Worm (Caenorhabditis elegans) whole organism, early embryonic: ENCODE measurements around the gene syx-4.

Source experiments
- B0310.2 ChIP-seq: sonication (generic microtip); optimal IDR thresholded peaks from 2 replicates; lab custom pipeline; 2016; ENCODE audit warnings: mild to moderate bottlenecking, missing genetic modification characterization, missing compliant biosample characterization
- F13C5.2 ChIP-seq: sonication (generic microtip); optimal IDR thresholded peaks from 2 replicates; lab custom pipeline; 2017; ENCODE audit warnings: mild to moderate bottlenecking, missing genetic modification characterization, inconsistent platforms, missing compliant biosample characterization
- aly-1 ChIP-seq: sonication (generic microtip); optimal IDR thresholded peaks from 2 replicates; lab custom pipeline; 2016; ENCODE audit warnings: missing genetic modification characterization, missing compliant biosample characterization
- ama-1 ChIP-seq: fragments of 150-350 bp; optimal IDR thresholded peaks from 2 replicates; lab custom pipeline; 2014
- ceh-36 ChIP-seq: sonication (generic microtip); optimal IDR thresholded peaks from 2 replicates; lab custom pipeline; 2016; ENCODE audit warnings: missing genetic modification characterization, inconsistent platforms, missing compliant biosample characterization
- ets-7 ChIP-seq: sonication (generic microtip); optimal IDR thresholded peaks from 2 replicates; lab custom pipeline; 2016; ENCODE audit warnings: missing genotype, missing genetic modification characterization, missing compliant biosample characterization
- flt-1 ChIP-seq: fragments of 200-800 bp; sonication (Bioruptor generic); IDR thresholded peaks from 2 replicates; pipeline ENCODE4 v1.3.6; 2022; ENCODE audit warnings: missing genetic modification characterization, missing compliant biosample characterization
- hmbx-1 ChIP-seq: sonication (generic microtip); optimal IDR thresholded peaks from 2 replicates; lab custom pipeline; 2016; ENCODE audit warnings: mild to moderate bottlenecking, missing genetic modification characterization, missing compliant biosample characterization
- hmg-4 ChIP-seq: fragments of 200-800 bp; sonication (Bioruptor generic); optimal IDR thresholded peaks from 2 replicates; lab custom pipeline; 2018; ENCODE audit warnings: mild to moderate bottlenecking, missing genetic modification characterization, missing compliant biosample characterization
- sea-1 ChIP-seq: fragments of 200-800 bp; sonication (Bioruptor generic); conservative IDR thresholded peaks from 2 replicates; pipeline ENCODE4 v1.3.6; 2022; ENCODE audit warnings: missing genetic modification characterization, missing compliant biosample characterization
- tbx-11 ChIP-seq: fragments of 200-800 bp; sonication (Bioruptor generic); IDR thresholded peaks from 2 replicates; pipeline ENCODE4 v1.3.6; 2022; ENCODE audit warnings: missing genetic modification characterization, missing compliant biosample characterization
- tbx-37 ChIP-seq: fragments of 200-800 bp; sonication (Bioruptor generic); conservative IDR thresholded peaks from 2 replicates; pipeline ENCODE4 v1.3.6; 2022; ENCODE audit warnings: missing genetic modification reagents, missing genetic modification characterization, missing compliant biosample characterization
- tra-4 ChIP-seq: sonication (generic microtip); optimal IDR thresholded peaks from 2 replicates; lab custom pipeline; 2017; ENCODE audit warnings: missing genetic modification characterization, missing compliant biosample characterization

ce11 chrIV:8481308-8481707, 24.2 kb downstream of the syx-4 start, which contains the start of gene spp-8:
- TF ChIP-seq tbx-37 (GFP tag; lab: Robert Waterston, UW) (no peak), hmbx-1 (tag; lab: Kevin White, UChicago) (no peak), aly-1 (tag; lab: Kevin White, UChicago) (no peak), F13C5.2 (tag; lab: Kevin White, UChicago) (no peak), tra-4 (tag; lab: Kevin White, UChicago) (no peak), sea-1 (GFP tag; lab: Robert Waterston, UW) (no peak), B0310.2 (tag; lab: Kevin White, UChicago) (no peak), ama-1 (lab: Kevin White, UChicago) (no peak), ceh-36 (tag; lab: Kevin White, UChicago) (no peak), tbx-11 (no peak), ets-7 (tag; lab: Kevin White, UChicago) (no peak), flt-1 (GFP tag; lab: Robert Waterston, UW) (no peak), hmg-4 (GFP tag; lab: Kevin White, UChicago) (no peak)
